Fruit fly (Drosophila melanogaster): ENCODE results near the gene CG13919.

- TF ChIP-seq CrebA (GFP tag; optimal IDR thresholded peaks at IDR 0.05; ENCODE audit: borderline replicate concordance) (no peak), lola (GFP tag; optimal IDR thresholded peaks at IDR 0.05) (no peak), OdsH (GFP tag; optimal IDR thresholded peaks at IDR 0.05) (no peak), tai (GFP tag; optimal IDR thresholded peaks at IDR 0.05) (no peak), Dfd (GFP tag; optimal IDR thresholded peaks at IDR 0.05) (no peak), woc (GFP tag; optimal IDR thresholded peaks at IDR 0.05) (no peak), dmrt93B (GFP tag; optimal IDR thresholded peaks at IDR 0.05) (no peak), br (GFP tag; optimal IDR thresholded peaks at IDR 0.05) (no peak), Jra (GFP tag; optimal IDR thresholded peaks at IDR 0.05) (no peak)
Observed at dm6 chr3L:1661738-1662370, 16.6 kb downstream of the CG13919 start.
